Worm (Caenorhabditis elegans): ENCODE measurements around the gene M03C11.9.

M03C11.9 gene

ce11 chrIII:10380640-10381039, 10.9 kb downstream of the M03C11.9 start:
- TF ChIP-seq lir-3 (tag; optimal IDR thresholded peaks at IDR 0.05), result no peak
- TF ChIP-seq mes-2 (tag; optimal IDR thresholded peaks at IDR 0.05; ENCODE audit: poor library complexity, severe bottlenecking), result peak; percentile 17
- TF ChIP-seq snpc-4 (tag; optimal IDR thresholded peaks at IDR 0.05), result no peak
- TF ChIP-seq T20F7.1 (GFP tag; optimal IDR thresholded peaks at IDR 0.05), result no peak
- TF ChIP-seq mdt-29 (GFP tag; IDR thresholded peaks at IDR 0.05), result no peak
- no peak for TF ChIP-seq duxl-1 (tag; optimal IDR thresholded peaks at IDR 0.05; ENCODE audit: poor library complexity)
- TF ChIP-seq nhr-48 (tag; optimal IDR thresholded peaks at IDR 0.05), result no peak
- TF ChIP-seq unc-62 (GFP tag; optimal IDR thresholded peaks at IDR 0.05 in 1 of 2), result no peak
- TF ChIP-seq unc-62 (tag; optimal IDR thresholded peaks at IDR 0.05), result no peak
- TF ChIP-seq dmd-8 (GFP tag; IDR thresholded peaks at IDR 0.05), result no peak
- no peak for TF ChIP-seq lin-13 (GFP tag; optimal IDR thresholded peaks at IDR 0.05)
- TF ChIP-seq gei-8 (GFP tag; optimal IDR thresholded peaks at IDR 0.05), result no peak
- peak; percentile 30 for TF ChIP-seq mep-1 (tag; optimal IDR thresholded peaks at IDR 0.05)
- TF ChIP-seq D1046.2 (GFP tag; IDR thresholded peaks at IDR 0.05), result no peak
- no peak for TF ChIP-seq T26A8.4 (GFP tag; IDR thresholded peaks at IDR 0.05)
- no peak for TF ChIP-seq fos-1 (tag; optimal IDR thresholded peaks at IDR 0.05)
- TF ChIP-seq Y75B8A.6 (GFP tag; IDR thresholded peaks at IDR 0.05), result no peak
- TF ChIP-seq ztf-11 (tag; optimal IDR thresholded peaks at IDR 0.05), result no peak
- no peak for TF ChIP-seq dpl-1 (GFP tag; optimal IDR thresholded peaks at IDR 0.05)
- no peak for TF ChIP-seq lin-1 (GFP tag; IDR thresholded peaks at IDR 0.05)
- TF ChIP-seq tag-97 (GFP tag; IDR thresholded peaks at IDR 0.05), result no peak
- no peak for TF ChIP-seq madf-9 (GFP tag; conservative IDR thresholded peaks at IDR 0.05)
- TF ChIP-seq ZK546.5 (tag; optimal IDR thresholded peaks at IDR 0.05), result no peak
- no peak for TF ChIP-seq aly-2 (tag; optimal IDR thresholded peaks at IDR 0.05)
- TF ChIP-seq ztf-7 (tag; optimal IDR thresholded peaks at IDR 0.05), result no peak
- TF ChIP-seq daf-19 (GFP tag; conservative IDR thresholded peaks at IDR 0.05), result no peak
- TF ChIP-seq php-3 (GFP tag; IDR thresholded peaks at IDR 0.05), result no peak
- TF ChIP-seq tra-1 (GFP tag; IDR thresholded peaks at IDR 0.05), result no peak
- no peak for TF ChIP-seq nhr-102 (tag; optimal IDR thresholded peaks at IDR 0.05)
- no peak for TF ChIP-seq dmd-9 (GFP tag; IDR thresholded peaks at IDR 0.05)
- TF ChIP-seq arid-1 (GFP tag; conservative IDR thresholded peaks at IDR 0.05), result no peak
- no peak for TF ChIP-seq spr-3 (GFP tag; optimal IDR thresholded peaks at IDR 0.05)
- TF ChIP-seq lin-39 (tag; optimal IDR thresholded peaks at IDR 0.05), result no peak
- TF ChIP-seq nhr-28 (tag; optimal IDR thresholded peaks at IDR 0.05), result peak; percentile 69
- peak; percentile 14 for TF ChIP-seq dve-1 (tag; optimal IDR thresholded peaks at IDR 0.05; ENCODE audit: insufficient read depth)
- no peak for TF ChIP-seq pha-4 (GFP tag; IDR thresholded peaks at IDR 0.05)
- TF ChIP-seq pha-4 (tag; optimal IDR thresholded peaks at IDR 0.05), result no peak
- peak; percentile 17 for TF ChIP-seq nhr-6 (tag; optimal IDR thresholded peaks at IDR 0.05)
- TF ChIP-seq ceh-20 (GFP tag; IDR thresholded peaks at IDR 0.05), result no peak
- TF ChIP-seq set-16 (GFP tag; IDR thresholded peaks at IDR 0.05), result no peak
- no peak for TF ChIP-seq ctbp-1 (GFP tag; IDR thresholded peaks at IDR 0.05)
- no peak for TF ChIP-seq unc-130 (GFP tag; optimal IDR thresholded peaks at IDR 0.05)
- no peak for TF ChIP-seq nhr-11 (tag; optimal IDR thresholded peaks at IDR 0.05)
- TF ChIP-seq hlh-30 (tag; optimal IDR thresholded peaks at IDR 0.05; ENCODE audit: insufficient read depth), result peak; percentile 8
- no peak for TF ChIP-seq ceh-82 (tag; optimal IDR thresholded peaks at IDR 0.05)
- TF ChIP-seq F26F4.8 (GFP tag; conservative IDR thresholded peaks at IDR 0.05), result no peak
- no peak for TF ChIP-seq mdl-1 (tag; optimal IDR thresholded peaks at IDR 0.05)
- no peak for TF ChIP-seq lin-15B (tag; optimal IDR thresholded peaks at IDR 0.05)
- TF ChIP-seq zip-11 (GFP tag; IDR thresholded peaks at IDR 0.05), result no peak
- no peak for TF ChIP-seq zfp-2 (tag; optimal IDR thresholded peaks at IDR 0.05)
- TF ChIP-seq Y48G9A.11 (GFP tag; IDR thresholded peaks at IDR 0.05), result no peak
- no peak for TF ChIP-seq mxl-2 (GFP tag; conservative IDR thresholded peaks at IDR 0.05)
- TF ChIP-seq lin-38 (GFP tag; IDR thresholded peaks at IDR 0.05), result no peak
